Worm (Caenorhabditis elegans) whole organism, L1 larva: ENCODE results near the gene C01G6.2.

Experiments used
- Y116A8C.19 ChIP-seq: sonication (generic microtip); optimal IDR thresholded peaks from 2 replicates; lab custom pipeline; 2016; ENCODE audit warnings: missing compliant biosample characterization, missing genetic modification characterization, borderline replicate concordance
- mep-1 ChIP-seq: fragments of 150-350 bp; optimal IDR thresholded peaks from 2 replicates; lab custom pipeline; 2014; ENCODE audit warnings: missing biosample characterization, missing genetic modification characterization
- nhr-237 ChIP-seq: fragments of 150-350 bp; optimal IDR thresholded peaks from 2 replicates; lab custom pipeline; 2014; ENCODE audit warnings: missing biosample characterization, missing genetic modification characterization
- unc-62 ChIP-seq: fragments of 150-350 bp; optimal IDR thresholded peaks from 2 replicates; lab custom pipeline; 2014; ENCODE audit warnings: missing biosample characterization, missing genetic modification reagents, missing genetic modification characterization

DNA sequence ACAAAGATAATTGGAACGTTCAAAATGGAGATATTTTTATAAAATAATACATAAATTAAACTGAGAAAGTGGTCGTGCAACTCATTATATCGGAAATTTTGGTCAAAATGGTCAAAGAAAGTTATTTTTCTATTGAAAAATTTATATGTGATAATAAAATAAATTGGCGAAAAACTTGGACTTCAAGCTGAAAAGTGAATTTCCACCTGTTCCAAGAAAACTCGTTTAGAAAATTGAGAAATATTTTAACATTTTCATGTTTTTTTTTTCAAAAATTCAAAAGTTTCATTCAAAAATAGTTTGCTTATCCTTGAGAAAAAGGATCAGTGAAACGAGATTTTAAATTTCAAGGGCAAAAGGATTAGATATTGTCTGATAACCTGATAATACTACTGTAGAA is 12.2 kb downstream of the C01G6.2 start:
- TF ChIP-seq nhr-237 (no peak), Y116A8C.19 (tag; lab: Kevin White, UChicago) (no peak), unc-62 (GFP tag; lab: Kevin White, UChicago) (no peak), mep-1 (tag; lab: Kevin White, UChicago) (no peak)
